Worm (Caenorhabditis elegans): ENCODE data around the gene F25B5.5.

DNA sequence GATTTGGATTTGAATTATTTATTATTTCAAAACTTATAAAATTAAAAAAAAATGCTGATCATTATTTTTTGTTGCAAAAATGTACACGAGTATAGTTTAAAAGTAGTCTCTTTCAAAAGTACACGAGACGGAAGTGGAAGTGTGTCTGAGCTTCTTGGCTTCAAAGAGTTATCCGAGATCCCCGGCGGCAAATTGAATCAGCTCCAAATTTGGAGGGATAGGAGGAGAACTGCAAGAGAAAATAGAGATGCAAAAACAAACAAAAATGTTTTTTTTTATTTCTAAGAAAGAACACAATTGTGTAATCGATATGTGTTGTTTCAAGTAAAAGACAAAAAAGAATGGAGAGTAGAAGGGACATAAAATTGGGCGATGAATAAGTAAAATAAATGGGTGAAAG lies 43.4 kb downstream of the F25B5.5 start:
- no peak for TF ChIP-seq elt-3 (tag; optimal IDR thresholded peaks at IDR 0.05)
- TF ChIP-seq snpc-4 (tag; optimal IDR thresholded peaks at IDR 0.05) = no peak
- TF ChIP-seq blmp-1 (tag; optimal IDR thresholded peaks at IDR 0.05) = no peak
- TF ChIP-seq ztf-11 (tag; optimal IDR thresholded peaks at IDR 0.05) = no peak
- no peak for TF ChIP-seq nhr-28 (tag; optimal IDR thresholded peaks at IDR 0.05)
- TF ChIP-seq ceh-83 (GFP tag; optimal IDR thresholded peaks at IDR 0.05) = no peak
- no peak for TF ChIP-seq bed-3 (GFP tag; optimal IDR thresholded peaks at IDR 0.05)
- no peak for TF ChIP-seq nhr-76 (tag; optimal IDR thresholded peaks at IDR 0.05)
- no peak for TF ChIP-seq pha-4 (tag; optimal IDR thresholded peaks at IDR 0.05)
- no peak for TF ChIP-seq nhr-237 (tag; optimal IDR thresholded peaks at IDR 0.05)

All from whole organism, mixed stage, embryonic.